Worm (Caenorhabditis elegans) whole organism, L4 larva: ENCODE data around the gene srbc-25.

Experiments used
- F49E8.2 ChIP-seq: sonication (generic microtip); optimal IDR thresholded peaks from 2 replicates; lab custom pipeline; 2016; ENCODE audit warnings: missing compliant biosample characterization, mild to moderate bottlenecking, missing genetic modification characterization, borderline replicate concordance
- R02D3.7 ChIP-seq: fragments of 150-350 bp; sonication (generic microtip); optimal IDR thresholded peaks from 3 replicates; lab custom pipeline; 2014; ENCODE audit warnings: missing biosample characterization, missing genetic modification characterization
- Y105C5A.15 ChIP-seq: fragments of 200-800 bp; sonication (Bioruptor generic); IDR thresholded peaks from 2 replicates; pipeline ENCODE4 v1.3.6; 2022; ENCODE audit warnings: missing genetic modification characterization, missing compliant biosample characterization
- Y48G9A.11 ChIP-seq: fragments of 200-800 bp; sonication (Bioruptor generic); IDR thresholded peaks from 2 replicates; pipeline ENCODE4 v1.3.6; 2022; ENCODE audit warnings: missing genetic modification reagents, missing genetic modification characterization, missing compliant biosample characterization
- ZK546.5 ChIP-seq, 2 experiments: sonication (generic microtip); optimal IDR thresholded peaks; 2 replicates each; lab custom pipeline; 2017; ENCODE audit warnings: missing biosample characterization in 2 of 2, missing genetic modification characterization in 2 of 2
- attf-4 ChIP-seq: sonication (generic microtip); optimal IDR thresholded peaks from 3 replicates; lab custom pipeline; 2017; ENCODE audit warnings: missing biosample characterization, missing genetic modification characterization
- cey-2 ChIP-seq: sonication (generic microtip); optimal IDR thresholded peaks from 3 replicates; lab custom pipeline; 2017; ENCODE audit warnings: missing genetic modification characterization, mild to moderate bottlenecking, missing compliant biosample characterization, antibody characterized with exemption, borderline replicate concordance; ENCODE audit not compliant: insufficient read depth
- daf-19 ChIP-seq: fragments of 200-800 bp; sonication (Bioruptor generic); conservative IDR thresholded peaks from 2 replicates; pipeline ENCODE4 v1.3.6; 2022; ENCODE audit warnings: missing genetic modification characterization, missing compliant biosample characterization
- dmd-8 ChIP-seq: fragments of 200-800 bp; sonication (Bioruptor generic); IDR thresholded peaks from 2 replicates; pipeline ENCODE4 v1.3.6; 2022; ENCODE audit warnings: missing genetic modification characterization, missing compliant biosample characterization
- dmd-9 ChIP-seq: fragments of 200-800 bp; sonication (Bioruptor generic); IDR thresholded peaks from 2 replicates; pipeline ENCODE4 v1.3.6; 2022; ENCODE audit warnings: missing genetic modification reagents, missing genetic modification characterization, missing compliant biosample characterization
- dve-1 ChIP-seq: sonication (generic microtip); optimal IDR thresholded peaks from 2 replicates; lab custom pipeline; 2017; ENCODE audit warnings: antibody characterized with exemption, mild to moderate bottlenecking, missing genetic modification characterization, missing compliant biosample characterization; ENCODE audit not compliant: insufficient read depth
- mes-2 ChIP-seq: sonication (generic microtip); optimal IDR thresholded peaks from 2 replicates; lab custom pipeline; 2016; ENCODE audit warnings: missing genotype, mild to moderate bottlenecking, missing genetic modification characterization, missing compliant biosample characterization; ENCODE audit not compliant: poor library complexity, severe bottlenecking
- mxl-3 ChIP-seq: fragments of 200-800 bp; sonication (Bioruptor generic); optimal IDR thresholded peaks from 2 replicates; lab custom pipeline; 2018; ENCODE audit warnings: mild to moderate bottlenecking, missing genetic modification characterization, missing compliant biosample characterization
- nhr-41 ChIP-seq: fragments of 200-800 bp; sonication (Bioruptor generic); IDR thresholded peaks from 2 replicates; pipeline ENCODE4 v1.3.6; 2022; ENCODE audit warnings: missing genetic modification reagents, missing genetic modification characterization, missing compliant biosample characterization
- nhr-77 ChIP-seq: fragments of 150-350 bp; optimal IDR thresholded peaks from 2 replicates; lab custom pipeline; 2014; ENCODE audit warnings: missing biosample characterization, missing genetic modification characterization
- set-16 ChIP-seq: fragments of 200-800 bp; sonication (Bioruptor generic); IDR thresholded peaks from 2 replicates; pipeline ENCODE4 v1.3.6; 2022; ENCODE audit warnings: missing genetic modification reagents, missing genetic modification characterization, missing compliant biosample characterization
- skn-1 ChIP-seq: fragments of 150-350 bp; optimal IDR thresholded peaks from 2 replicates; lab custom pipeline; 2014; ENCODE audit warnings: missing biosample characterization, missing genetic modification characterization
- vab-7 ChIP-seq: fragments of 200-800 bp; sonication (Bioruptor generic); IDR thresholded peaks from 2 replicates; pipeline ENCODE4 v1.3.6; 2022; ENCODE audit warnings: missing genetic modification reagents, missing genetic modification characterization, missing compliant biosample characterization
- zip-11 ChIP-seq: fragments of 200-800 bp; sonication (Bioruptor generic); IDR thresholded peaks from 2 replicates; pipeline ENCODE4 v1.3.6; 2022; ENCODE audit warnings: missing genetic modification characterization, missing compliant biosample characterization

Gene srbc-25

DNA sequence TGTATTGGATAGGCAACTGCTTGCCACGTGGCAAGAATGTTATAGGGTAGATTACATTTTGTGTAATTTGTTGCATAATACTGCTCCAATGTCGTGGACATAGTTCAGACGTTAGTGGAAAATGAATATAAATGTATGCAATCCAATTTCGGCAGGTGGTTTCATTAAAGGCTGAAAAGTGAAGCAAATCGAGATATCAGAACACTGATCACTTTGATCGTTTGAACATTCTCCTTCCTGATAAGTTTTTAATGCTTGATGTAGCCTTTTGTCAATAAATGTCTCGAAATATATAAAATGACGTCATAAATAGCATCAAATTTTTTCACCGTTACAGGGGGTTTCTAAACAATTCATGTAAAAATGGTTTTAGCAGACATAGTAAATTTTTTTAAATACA, 46.5 kb downstream of the srbc-25 start, which contains the start of gene srh-109 (continued):
- TF ChIP-seq dve-1 (tag; lab: Kevin White, UChicago) (no peak), dmd-8 (no peak), set-16 (GFP tag; lab: Robert Waterston, UW) (no peak)
- TF ChIP-seq, all 104 proteins: peak for 0

- TF ChIP-seq Y105C5A.15 (GFP tag; lab: Robert Waterston, UW) (no peak), ZK546.5 (tag; optimal IDR thresholded peaks at IDR 0.05; lab: Kevin White, UChicago) (no peak), cey-2 (tag; lab: Kevin White, UChicago) (no peak), attf-4 (tag; lab: Kevin White, UChicago) (no peak), F49E8.2 (no peak), mes-2 (no peak), nhr-41 (no peak), dmd-9 (GFP tag; lab: Robert Waterston, UW) (no peak), nhr-77 (tag; lab: Kevin White, UChicago) (no peak), daf-19 (GFP tag; lab: Robert Waterston, UW) (no peak), zip-11 (GFP tag; lab: Robert Waterston, UW) (no peak), skn-1 (tag; lab: Kevin White, UChicago) (no peak), R02D3.7 (no peak), vab-7 (GFP tag; lab: Robert Waterston, UW) (no peak), Y48G9A.11 (GFP tag; lab: Robert Waterston, UW) (no peak), mxl-3 (GFP tag; lab: Kevin White, UChicago) (no peak)
Observed at ce11 chrV:17223305-17223704, 49.5 kb downstream of the srbc-25 start, which contains the start of gene srh-252. TSS of gene srh-252 (minus strand) at chrV:17223405.
